Fruit fly (Drosophila melanogaster) whole organism, embryonic: Measurements from ENCODE around the gene Spt20.

Experiments used
- Aef1 ChIP-seq: fragments of 200-800 bp; sonication (Bioruptor generic); IDR thresholded peaks from 3 replicates; pipeline ENCODE4 v1.3.6; 2022; ENCODE audit warnings: missing biosample characterization, missing genetic modification characterization
- Antp ChIP-seq: fragments of 200-800 bp; sonication (Bioruptor generic); optimal IDR thresholded peaks from 3 replicates; lab custom pipeline; 2016; ENCODE audit warnings: missing biosample characterization, missing genetic modification characterization
- CG11093 ChIP-seq: fragments of 200-800 bp; sonication (Bioruptor generic); IDR thresholded peaks from 3 replicates; pipeline ENCODE4 v1.3.6; 2022; ENCODE audit warnings: missing biosample characterization, missing genetic modification characterization
- CG13624 ChIP-seq: fragments of 200-800 bp; sonication (Bioruptor generic); optimal IDR thresholded peaks from 2 replicates; lab custom pipeline; 2016; ENCODE audit warnings: missing biosample characterization, missing genetic modification characterization
- CG14441 ChIP-seq: fragments of 200-800 bp; sonication (Bioruptor generic); IDR thresholded peaks from 2 replicates; pipeline ENCODE4 v1.3.6; 2022; ENCODE audit warnings: missing biosample characterization, missing genetic modification characterization
- CG14965 ChIP-seq: fragments of 200-800 bp; sonication (Bioruptor generic); optimal IDR thresholded peaks from 2 replicates; lab custom pipeline; 2016; ENCODE audit warnings: missing biosample characterization, missing genetic modification characterization, borderline replicate concordance
- CG15269 ChIP-seq: fragments of 200-800 bp; sonication (Bioruptor generic); optimal IDR thresholded peaks from 2 replicates; lab custom pipeline; 2018; ENCODE audit warnings: missing biosample characterization, mild to moderate bottlenecking, missing genetic modification characterization, moderate library complexity
- CG17186 ChIP-seq: fragments of 200-800 bp; sonication (Bioruptor generic); optimal IDR thresholded peaks from 3 replicates; lab custom pipeline; 2017; ENCODE audit warnings: missing biosample characterization, missing genetic modification reagents, missing genetic modification characterization
- CG17568 ChIP-seq: fragments of 200-800 bp; sonication (Bioruptor generic); optimal IDR thresholded peaks from 2 replicates; lab custom pipeline; 2018; ENCODE audit warnings: missing biosample characterization, mild to moderate bottlenecking, missing genetic modification characterization, moderate library complexity
- CG18619 ChIP-seq: fragments of 200-800 bp; sonication (Bioruptor generic); optimal IDR thresholded peaks from 3 replicates; lab custom pipeline; 2017; ENCODE audit warnings: missing biosample characterization, mild to moderate bottlenecking, missing genetic modification characterization
- CG2202 ChIP-seq: fragments of 200-800 bp; sonication (Bioruptor generic); optimal IDR thresholded peaks from 2 replicates; lab custom pipeline; 2018; ENCODE audit warnings: missing biosample characterization, mild to moderate bottlenecking, missing genetic modification characterization
- CG2678 ChIP-seq: fragments of 200-800 bp; sonication (Bioruptor generic); optimal IDR thresholded peaks from 3 replicates; lab custom pipeline; 2019; ENCODE audit warnings: missing biosample characterization, mild to moderate bottlenecking, missing genetic modification characterization, moderate library complexity
- CG30431 ChIP-seq: fragments of 200-800 bp; sonication (Bioruptor generic); optimal IDR thresholded peaks from 2 replicates; lab custom pipeline; 2017; ENCODE audit warnings: missing biosample characterization, missing genetic modification characterization
- CG3281 ChIP-seq: fragments of 200-800 bp; sonication (Bioruptor generic); optimal IDR thresholded peaks from 3 replicates; lab custom pipeline; 2017; ENCODE audit warnings: missing biosample characterization, mild to moderate bottlenecking, missing genetic modification characterization
- CG43689 ChIP-seq: fragments of 200-800 bp; sonication (Bioruptor generic); IDR thresholded peaks from 2 replicates; pipeline ENCODE4 v1.3.6; 2022; ENCODE audit warnings: missing biosample characterization, missing genetic modification characterization
- CG4617 ChIP-seq: fragments of 200-800 bp; sonication (Bioruptor generic); optimal IDR thresholded peaks from 3 replicates; lab custom pipeline; 2016; ENCODE audit warnings: missing biosample characterization, missing genetic modification characterization, borderline replicate concordance
- CG6175 ChIP-seq: fragments of 200-800 bp; sonication (Bioruptor generic); IDR thresholded peaks from 3 replicates; pipeline ENCODE4 v1.3.6; 2022; ENCODE audit warnings: missing biosample characterization, missing genetic modification characterization
- CG8388 ChIP-seq: fragments of 200-800 bp; sonication (Bioruptor generic); optimal IDR thresholded peaks from 2 replicates; lab custom pipeline; 2019; ENCODE audit warnings: missing biosample characterization, mild to moderate bottlenecking, missing genetic modification characterization, moderate library complexity
- Dfd ChIP-seq, 2 experiments: fragments of >200 bp; optimal IDR thresholded peaks; 2 replicates each; lab custom pipeline; 2017; ENCODE audit warnings: missing biosample characterization in 2 of 2, missing genetic modification characterization in 2 of 2
- Doc2 ChIP-seq: fragments of 200-800 bp; sonication (Bioruptor generic); IDR thresholded peaks from 2 replicates; pipeline ENCODE4 v1.3.6; 2022; ENCODE audit warnings: missing biosample characterization, missing genetic modification characterization
- Dp ChIP-seq: fragments of 200-800 bp; sonication (Bioruptor generic); optimal IDR thresholded peaks from 2 replicates; lab custom pipeline; 2018; ENCODE audit warnings: missing biosample characterization, mild to moderate bottlenecking, missing genetic modification characterization, moderate library complexity
- Dref ChIP-seq: fragments of 200-800 bp; sonication (Bioruptor generic); IDR thresholded peaks from 2 replicates; pipeline ENCODE4 v1.3.6; 2022; ENCODE audit warnings: missing biosample characterization, missing genetic modification characterization
- Ets97D ChIP-seq: fragments of 200-800 bp; sonication (Bioruptor generic); optimal IDR thresholded peaks from 3 replicates; lab custom pipeline; 2016; ENCODE audit warnings: missing biosample characterization, missing genetic modification characterization
- Gug ChIP-seq: fragments of 200-800 bp; sonication (Bioruptor generic); IDR thresholded peaks from 4 replicates; pipeline ENCODE4 v1.3.6; 2022; ENCODE audit warnings: missing biosample characterization, missing genetic modification characterization
- Hey ChIP-seq: fragments of 200-800 bp; sonication (Bioruptor generic); optimal IDR thresholded peaks from 3 replicates; lab custom pipeline; 2018; ENCODE audit warnings: missing biosample characterization, mild to moderate bottlenecking, missing genetic modification characterization
- HmgZ ChIP-seq: fragments of 200-800 bp; sonication (Bioruptor generic); optimal IDR thresholded peaks from 2 replicates; lab custom pipeline; 2018; ENCODE audit warnings: missing biosample characterization, mild to moderate bottlenecking, missing genetic modification characterization
- Meics ChIP-seq: fragments of 200-800 bp; sonication (Bioruptor generic); optimal IDR thresholded peaks from 2 replicates; lab custom pipeline; 2017; ENCODE audit warnings: missing biosample characterization, mild to moderate bottlenecking, missing genetic modification characterization
- Mes4 ChIP-seq: fragments of 200-800 bp; sonication (Bioruptor generic); optimal IDR thresholded peaks from 2 replicates; lab custom pipeline; 2016; ENCODE audit warnings: missing biosample characterization, missing genetic modification characterization
- Nf-YC ChIP-seq: fragments of 200-800 bp; optimal IDR thresholded peaks from 3 replicates; lab custom pipeline; 2019; ENCODE audit warnings: missing biosample characterization, mild to moderate bottlenecking, missing genetic modification characterization, moderate library complexity
- Oli ChIP-seq: fragments of 200-800 bp; sonication (Bioruptor generic); optimal IDR thresholded peaks from 2 replicates; lab custom pipeline; 2018; ENCODE audit warnings: missing biosample characterization, mild to moderate bottlenecking, missing genetic modification characterization, moderate library complexity
- Sry-δ ChIP-seq: fragments of 200-800 bp; sonication (Bioruptor generic); optimal IDR thresholded peaks from 2 replicates; lab custom pipeline; 2016; ENCODE audit warnings: missing biosample characterization, missing genetic modification characterization
- Tbp ChIP-seq: fragments of >200 bp; optimal IDR thresholded peaks from 2 replicates; lab custom pipeline; 2018; ENCODE audit warnings: missing biosample characterization, missing genetic modification characterization
- Trl ChIP-seq, 3 experiments: fragments of >200 bp in 2 of 3; fragments of 200-800 bp in 1 of 3; sonication (Bioruptor generic) in 1 of 3; optimal IDR thresholded peaks; 2 replicates in 1 of 3; 3 replicates in 2 of 3; lab custom pipeline; 2016 to 2017; ENCODE audit warnings: missing biosample characterization in 1 of 3, missing genetic modification characterization in 1 of 3
- amos ChIP-seq: fragments of 200-800 bp; sonication (Bioruptor generic); IDR thresholded peaks from 2 replicates; pipeline ENCODE4 v1.3.6; 2022; ENCODE audit warnings: missing biosample characterization, missing genetic modification characterization; ENCODE audit not compliant: partially characterized antibody
- ase ChIP-seq: fragments of 200-800 bp; sonication (Bioruptor generic); IDR thresholded peaks from 3 replicates; pipeline ENCODE4 v1.3.6; 2022; ENCODE audit warnings: missing biosample characterization, missing genetic modification characterization
- crol ChIP-seq: fragments of 200-800 bp; sonication (Bioruptor generic); IDR thresholded peaks from 2 replicates; pipeline ENCODE4 v1.3.6; 2022; ENCODE audit warnings: missing biosample characterization, missing genetic modification characterization
- esg ChIP-seq: fragments of 200-800 bp; sonication (Bioruptor generic); conservative IDR thresholded peaks from 2 replicates; pipeline ENCODE4 v1.3.6; 2022; ENCODE audit warnings: missing biosample characterization, missing genetic modification characterization
- fru ChIP-seq: fragments of >200 bp; optimal IDR thresholded peaks from 2 replicates; lab custom pipeline; 2017
- hbn ChIP-seq: fragments of 200-800 bp; sonication (Bioruptor generic); IDR thresholded peaks from 2 replicates; pipeline ENCODE4 v1.3.6; 2022; ENCODE audit warnings: missing biosample characterization, missing genetic modification characterization; ENCODE audit not compliant: partially characterized antibody
- hth ChIP-seq: fragments of >200 bp; optimal IDR thresholded peaks from 2 replicates; lab custom pipeline; 2017; ENCODE audit warnings: inconsistent platforms
- jumu ChIP-seq: fragments of 200-800 bp; sonication (Bioruptor generic); optimal IDR thresholded peaks from 3 replicates; lab custom pipeline; 2016; ENCODE audit warnings: missing biosample characterization, missing genetic modification characterization
- phol ChIP-seq: fragments of 200-800 bp; sonication (Bioruptor generic); optimal IDR thresholded peaks from 3 replicates; lab custom pipeline; 2018; ENCODE audit warnings: missing biosample characterization, mild to moderate bottlenecking, missing genetic modification characterization, moderate library complexity
- pros ChIP-seq: fragments of 200-800 bp; sonication (Bioruptor generic); optimal IDR thresholded peaks from 3 replicates; lab custom pipeline; 2019; ENCODE audit warnings: missing biosample characterization, mild to moderate bottlenecking, missing genetic modification characterization, moderate library complexity
- sens-2 ChIP-seq: fragments of 200-800 bp; sonication (Bioruptor generic); IDR thresholded peaks from 2 replicates; pipeline ENCODE4 v1.3.6; 2022; ENCODE audit warnings: missing biosample characterization, missing genetic modification characterization
- sisA ChIP-seq: fragments of 200-800 bp; sonication (Bioruptor generic); IDR thresholded peaks from 2 replicates; pipeline ENCODE4 v1.3.6; 2022; ENCODE audit warnings: missing biosample characterization, missing genetic modification characterization
- sob ChIP-seq: fragments of 200-800 bp; sonication (Bioruptor generic); IDR thresholded peaks from 2 replicates; pipeline ENCODE4 v1.3.6; 2022; ENCODE audit warnings: missing biosample characterization, missing genetic modification characterization
- ssp ChIP-seq: fragments of 200-800 bp; sonication (Bioruptor generic); IDR thresholded peaks from 2 replicates; pipeline ENCODE4 v1.3.6; 2022; ENCODE audit warnings: missing biosample characterization, missing genetic modification characterization
- tx ChIP-seq: fragments of 200-800 bp; sonication (Bioruptor generic); optimal IDR thresholded peaks from 2 replicates; lab custom pipeline; 2016; ENCODE audit warnings: missing biosample characterization, missing genetic modification characterization
- unc-4 ChIP-seq: fragments of 200-800 bp; sonication (Bioruptor generic); IDR thresholded peaks from 2 replicates; pipeline ENCODE4 v1.3.6; 2022; ENCODE audit warnings: missing biosample characterization, missing genetic modification characterization; ENCODE audit not compliant: partially characterized antibody
- unpg ChIP-seq: fragments of 200-800 bp; sonication (Bioruptor generic); optimal IDR thresholded peaks from 3 replicates; lab custom pipeline; 2018; ENCODE audit warnings: missing biosample characterization, mild to moderate bottlenecking, missing genetic modification characterization, moderate library complexity
- vvl ChIP-seq: fragments of 200-800 bp; sonication (Bioruptor generic); IDR thresholded peaks from 2 replicates; pipeline ENCODE4 v1.3.6; 2022; ENCODE audit warnings: missing biosample characterization, missing genetic modification characterization

Gene Spt20

DNA sequence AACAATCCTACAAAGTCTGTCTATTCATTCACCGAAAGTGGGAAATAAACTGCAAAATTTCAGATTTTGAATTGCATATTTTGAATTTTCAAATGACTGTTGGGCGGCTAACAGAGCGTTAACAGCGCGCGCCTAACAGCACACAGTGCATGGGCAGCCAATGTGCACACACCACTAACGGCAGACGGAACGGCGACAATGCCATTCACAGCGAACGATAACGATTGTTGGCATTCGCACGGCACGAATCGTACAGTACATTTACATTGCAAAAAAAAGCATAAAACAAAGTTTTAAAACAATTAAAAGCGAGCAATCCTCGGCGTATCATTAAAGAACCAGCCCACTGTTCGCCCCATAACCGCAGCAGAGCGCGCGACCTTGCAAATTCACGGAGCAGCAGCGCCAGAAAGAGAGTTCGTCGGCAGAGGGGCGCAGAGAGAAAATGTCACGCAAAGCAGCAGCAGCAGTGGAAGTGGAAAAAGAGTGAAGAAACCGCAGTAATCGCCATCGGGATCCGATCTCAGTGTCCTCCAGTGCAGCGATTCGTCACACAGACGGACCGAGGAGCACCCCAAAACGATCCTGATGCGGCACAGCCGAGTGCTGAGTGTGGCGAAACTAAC lies at the start of gene Spt20:
TSS of gene Spt20 (plus strand) at position 224 of the 626 bp plus-strand sequence.
- TF ChIP-seq Hey (no peak), CG2202 (tag; lab: Kevin White, UChicago) (no peak), Doc2 (GFP tag; lab: Robert Waterston, UW) (no peak), CG17568 (no peak), Sry-δ (GFP tag; lab: Kevin White, UChicago) (peak; percentile 57), CG2678 (no peak), CG17186 (GFP tag; lab: Kevin White, UChicago) (peak; percentile 100), CG43689 (GFP tag; lab: Robert Waterston, UW) (no peak), fru (lab: Kevin White, UChicago) (no peak), hth (lab: Kevin White, UChicago) (no peak), Mes4 (GFP tag; lab: Kevin White, UChicago) (no peak), Gug (GFP tag; lab: Robert Waterston, UW) (no peak), CG3281 (no peak), hbn (GFP tag; lab: Robert Waterston, UW) (peak; percentile 29; the same call in 1 of the 2 replicates), crol (GFP tag; lab: Robert Waterston, UW) (peak; percentile 76), HmgZ (peak; percentile 54), amos (peak; percentile 52; the same call in 1 of the 2 replicates), CG14441 (GFP tag; lab: Robert Waterston, UW) (no peak), CG6175 (no peak), pros (GFP tag; lab: Kevin White, UChicago) (no peak), sisA (GFP tag; lab: Robert Waterston, UW) (no peak), CG15269 (tag; lab: Kevin White, UChicago) (no peak), Aef1 (no peak), ssp (GFP tag; lab: Robert Waterston, UW) (no peak), phol (peak; percentile 27), Nf-YC (tag; lab: Kevin White, UChicago) (no peak), CG4617 (GFP tag; lab: Kevin White, UChicago) (peak; percentile 96), Antp (GFP tag; lab: Kevin White, UChicago) (no peak), Trl (optimal IDR thresholded peaks at IDR 0.05; lab: Kevin White, UChicago) (peak in 1 of 2 experiments; percentile 5), Trl (GFP tag; optimal IDR thresholded peaks at IDR 0.05; lab: Kevin White, UChicago) (no peak), unpg (GFP tag; lab: Kevin White, UChicago) (no peak), esg (GFP tag; lab: Robert Waterston, UW) (no peak), CG11093 (no peak), CG30431 (GFP tag; lab: Kevin White, UChicago) (no peak), tx (GFP tag; lab: Kevin White, UChicago) (no peak), ase (no peak), Tbp (GFP tag; lab: Kevin White, UChicago) (no peak), Oli (tag; lab: Kevin White, UChicago) (no peak), unc-4 (GFP tag; lab: Robert Waterston, UW) (peak; percentile 55), Ets97D (peak; percentile 69), Dp (GFP tag; lab: Kevin White, UChicago) (peak; percentile 78), vvl (GFP tag; lab: Robert Waterston, UW) (peak; percentile 53; the same call in 1 of the 2 replicates), CG13624 (GFP tag; lab: Kevin White, UChicago) (no peak), sob (no peak), sens-2 (GFP tag; lab: Robert Waterston, UW) (no peak), CG18619 (GFP tag; lab: Kevin White, UChicago) (no peak), CG14965 (GFP tag; lab: Kevin White, UChicago) (no peak), Dfd (GFP tag; optimal IDR thresholded peaks at IDR 0.05; lab: Kevin White, UChicago) (no peak), CG8388 (no peak), jumu (GFP tag; lab: Kevin White, UChicago) (no peak), Dref (GFP tag; lab: Robert Waterston, UW) (peak; percentile 72), Meics (GFP tag; lab: Kevin White, UChicago) (no peak)
